Fruit fly (Drosophila melanogaster): ENCODE data around the gene wnd.

wnd gene

dm6 chr3L:19634788-19635448 lies 665 bp downstream of the wnd start (continued):
- no peak for TF ChIP-seq zfh2 (GFP tag; optimal IDR thresholded peaks at IDR 0.05)
- no peak for TF ChIP-seq CG16779 (GFP tag; IDR thresholded peaks at IDR 0.05)
- TF ChIP-seq knrl (GFP tag; IDR thresholded peaks at IDR 0.05; ENCODE audit: partially characterized antibody), result no peak
- TF ChIP-seq gcm (GFP tag; optimal IDR thresholded peaks at IDR 0.05), result peak; percentile 61
- TF ChIP-seq CG5953 (GFP tag; IDR thresholded peaks at IDR 0.05), result no peak
- no peak for TF ChIP-seq CG5180 (GFP tag; optimal IDR thresholded peaks at IDR 0.05)
- TF ChIP-seq Jarid2 (GFP tag; optimal IDR thresholded peaks at IDR 0.05), result no peak
- no peak for TF ChIP-seq CG4282 (GFP tag; optimal IDR thresholded peaks at IDR 0.05)
- 0 out of 2 replicates have a peak, but pooled peaks have one; percentile 29 for TF ChIP-seq GATAe (GFP tag; conservative IDR thresholded peaks at IDR 0.05)
- TF ChIP-seq CG9797 (GFP tag; optimal IDR thresholded peaks at IDR 0.05), result no peak
- TF ChIP-seq CG31441 (GFP tag; IDR thresholded peaks at IDR 0.05), result peak; percentile 92
- no peak for TF ChIP-seq da (GFP tag; optimal IDR thresholded peaks at IDR 0.05)
- no peak for TF ChIP-seq cato (GFP tag; optimal IDR thresholded peaks at IDR 0.05; ENCODE audit: borderline replicate concordance)
- TF ChIP-seq Hsf (GFP tag; optimal IDR thresholded peaks at IDR 0.05), result no peak
- peak in 2 of 3 experiments; percentile 17 to 73 for TF ChIP-seq lola (GFP tag; optimal IDR thresholded peaks at IDR 0.05)
- no peak for TF ChIP-seq Doc3 (GFP tag; IDR thresholded peaks at IDR 0.05; ENCODE audit: partially characterized antibody)
- TF ChIP-seq CG15514 (GFP tag; optimal IDR thresholded peaks at IDR 0.05), result peak; percentile 27
- TF ChIP-seq Oaz (GFP tag; IDR thresholded peaks at IDR 0.05), result no peak
- no peak for TF ChIP-seq corto (GFP tag; optimal IDR thresholded peaks at IDR 0.05)
- TF ChIP-seq crp (GFP tag; optimal IDR thresholded peaks at IDR 0.05), result no peak
- peak; percentile 78 for TF ChIP-seq D19A (tag; optimal IDR thresholded peaks at IDR 0.05)
- TF ChIP-seq Oli (tag; optimal IDR thresholded peaks at IDR 0.05), result peak; percentile 63
- TF ChIP-seq CG31365 (tag; optimal IDR thresholded peaks at IDR 0.05), result no peak
- TF ChIP-seq CG10959 (GFP tag; IDR thresholded peaks at IDR 0.05), result no peak
- no peak; the same call in 1 of the 2 replicates for TF ChIP-seq sisA (GFP tag; IDR thresholded peaks at IDR 0.05)
- peak; percentile 96 for TF ChIP-seq CG17361 (GFP tag; IDR thresholded peaks at IDR 0.05)
- TF ChIP-seq CG34224 (GFP tag; IDR thresholded peaks at IDR 0.05; ENCODE audit: partially characterized antibody), result no peak
- TF ChIP-seq Elba2 (GFP tag; optimal IDR thresholded peaks at IDR 0.05), result no peak
- peak; percentile 17 for TF ChIP-seq odd (GFP tag; optimal IDR thresholded peaks at IDR 0.05)
- TF ChIP-seq Myb (GFP tag; optimal IDR thresholded peaks at IDR 0.05), result no peak
- TF ChIP-seq sr (GFP tag; IDR thresholded peaks at IDR 0.05), result no peak
- no peak for TF ChIP-seq zf30C (GFP tag; optimal IDR thresholded peaks at IDR 0.05)
- TF ChIP-seq CG15269 (tag; optimal IDR thresholded peaks at IDR 0.05), result peak; percentile 84
- no peak for TF ChIP-seq Pdp1 (GFP tag; optimal IDR thresholded peaks at IDR 0.05)
- no peak for TF ChIP-seq sens-2 (GFP tag; IDR thresholded peaks at IDR 0.05)
- peak; percentile 84 for TF ChIP-seq CG18599 (GFP tag; optimal IDR thresholded peaks at IDR 0.05)
- no peak for TF ChIP-seq stwl (tag; optimal IDR thresholded peaks at IDR 0.05)
- no peak for TF ChIP-seq hb (GFP tag; IDR thresholded peaks at IDR 0.05; ENCODE audit: partially characterized antibody)
- no peak for TF ChIP-seq bowl (GFP tag; IDR thresholded peaks at IDR 0.05)
- TF ChIP-seq chn (GFP tag; optimal IDR thresholded peaks at IDR 0.05), result no peak
- TF ChIP-seq psq (GFP tag; optimal IDR thresholded peaks at IDR 0.05), result peak; percentile 85
- peak; percentile 23; the same call in 1 of the 2 replicates for TF ChIP-seq danr (GFP tag; IDR thresholded peaks at IDR 0.05)
- TF ChIP-seq CG10321 (GFP tag; IDR thresholded peaks at IDR 0.05), result peak; percentile 55
- no peak for TF ChIP-seq Neu2 (GFP tag; optimal IDR thresholded peaks at IDR 0.05; ENCODE audit: borderline replicate concordance)
- TF ChIP-seq Gug (GFP tag; IDR thresholded peaks at IDR 0.05), result no peak; the same call in 3 of the 4 replicates
- TF ChIP-seq Mad (GFP tag; optimal IDR thresholded peaks at IDR 0.05), result no peak
- TF ChIP-seq Nf-YA (GFP tag; IDR thresholded peaks at IDR 0.05), result 0 out of 2 replicates have a peak, but pooled peaks have one; percentile 39
- TF ChIP-seq NFAT (GFP tag; IDR thresholded peaks at IDR 0.05), result 0 out of 2 replicates have a peak, but pooled peaks have one; percentile 48

Measured in whole organism, embryonic.